Fruit fly (Drosophila melanogaster): ENCODE results near the gene vex.

vex gene

dm6 chrX:10932300-10932699 lies 107.4 kb downstream of the vex start:
- TF ChIP-seq CG34367 (tag; optimal IDR thresholded peaks at IDR 0.05), result peak; percentile 15
- no peak for TF ChIP-seq CG32121 (GFP tag; IDR thresholded peaks at IDR 0.05)
- peak; percentile 41; the same call in 1 of the 2 replicates for TF ChIP-seq Ets98B (GFP tag; IDR thresholded peaks at IDR 0.05)
- TF ChIP-seq CG12605 (GFP tag; IDR thresholded peaks at IDR 0.05), result peak; percentile 35; the same call in 1 of the 2 replicates
- peak; percentile 47 for TF ChIP-seq CG13204 (GFP tag; optimal IDR thresholded peaks at IDR 0.05)
- TF ChIP-seq Snoo (tag; optimal IDR thresholded peaks at IDR 0.05), result peak; percentile 1
- TF ChIP-seq gl (tag; optimal IDR thresholded peaks at IDR 0.05), result peak; percentile 50
- peak; percentile 61; the same call in 2 of the 3 replicates for TF ChIP-seq CG4496 (GFP tag; IDR thresholded peaks at IDR 0.05)
- peak; percentile 36 for TF ChIP-seq CG15710 (tag; optimal IDR thresholded peaks at IDR 0.05)
- no peak for TF ChIP-seq Pif1B (GFP tag; optimal IDR thresholded peaks at IDR 0.05)
- TF ChIP-seq Pif1A (GFP tag; optimal IDR thresholded peaks at IDR 0.05), result no peak
- peak; percentile 25; the same call in 1 of the 3 replicates for TF ChIP-seq fd96Ca (GFP tag; IDR thresholded peaks at IDR 0.05)
- peak; percentile 83 for TF ChIP-seq EcR (GFP tag; optimal IDR thresholded peaks at IDR 0.05)

- TF ChIP-seq Pif1B (GFP tag; optimal IDR thresholded peaks at IDR 0.05), result no peak
- TF ChIP-seq Pif1A (GFP tag; optimal IDR thresholded peaks at IDR 0.05), result no peak
- TF ChIP-seq Snoo (tag; optimal IDR thresholded peaks at IDR 0.05), result no peak
- TF ChIP-seq D1 (tag; optimal IDR thresholded peaks at IDR 0.05), result no peak
- TF ChIP-seq CG15710 (tag; optimal IDR thresholded peaks at IDR 0.05), result no peak
- TF ChIP-seq CG14655 (GFP tag; optimal IDR thresholded peaks at IDR 0.05), result no peak
- no peak for TF ChIP-seq gl (tag; optimal IDR thresholded peaks at IDR 0.05)
- no peak for TF ChIP-seq CG10348 (GFP tag; IDR thresholded peaks at IDR 0.05)
- no peak for TF ChIP-seq CG32121 (GFP tag; IDR thresholded peaks at IDR 0.05)
- TF ChIP-seq CG12605 (GFP tag; IDR thresholded peaks at IDR 0.05), result no peak
- TF ChIP-seq CG34367 (tag; optimal IDR thresholded peaks at IDR 0.05), result no peak
- TF ChIP-seq Ets98B (GFP tag; IDR thresholded peaks at IDR 0.05), result no peak
- no peak for TF ChIP-seq CG17806 (tag; optimal IDR thresholded peaks at IDR 0.05)
- TF ChIP-seq CG8301 (tag; optimal IDR thresholded peaks at IDR 0.05), result no peak
- no peak for TF ChIP-seq CG13204 (GFP tag; optimal IDR thresholded peaks at IDR 0.05)
Measured at dm6 chrX:10931250-10931649, 108.5 kb downstream of the vex start.

dm6 chrX:10930553-10931092 lies 109.1 kb downstream of the vex start, which contains the start of gene Myo10A:
Myo10A (plus strand) TSS chrX:10930840.
- 0 out of 3 replicates have a peak, but pooled peaks have one; percentile 16 for TF ChIP-seq CG4496 (GFP tag; IDR thresholded peaks at IDR 0.05)
- TF ChIP-seq Pif1B (GFP tag; optimal IDR thresholded peaks at IDR 0.05), result no peak

dm6 chrX:10929613-10930012 lies 110.1 kb downstream of the vex start:
- no peak for TF ChIP-seq CG32121 (GFP tag; IDR thresholded peaks at IDR 0.05)
- no peak for TF ChIP-seq CG9948 (tag; optimal IDR thresholded peaks at IDR 0.05)
- TF ChIP-seq CG14655 (GFP tag; optimal IDR thresholded peaks at IDR 0.05), result no peak
- no peak for TF ChIP-seq EcR (GFP tag; optimal IDR thresholded peaks at IDR 0.05)
- TF ChIP-seq CG17806 (tag; optimal IDR thresholded peaks at IDR 0.05), result no peak
- no peak for TF ChIP-seq CG4496 (GFP tag; IDR thresholded peaks at IDR 0.05)
- no peak for TF ChIP-seq gl (tag; optimal IDR thresholded peaks at IDR 0.05)
- no peak for TF ChIP-seq CG8159 (tag; optimal IDR thresholded peaks at IDR 0.05)
- TF ChIP-seq D1 (tag; optimal IDR thresholded peaks at IDR 0.05), result no peak
- TF ChIP-seq Snoo (tag; optimal IDR thresholded peaks at IDR 0.05), result no peak
- no peak for TF ChIP-seq CG10348 (GFP tag; IDR thresholded peaks at IDR 0.05)
- TF ChIP-seq Pif1A (GFP tag; optimal IDR thresholded peaks at IDR 0.05), result no peak
- no peak for TF ChIP-seq CG8301 (tag; optimal IDR thresholded peaks at IDR 0.05)
- no peak for TF ChIP-seq CG15710 (tag; optimal IDR thresholded peaks at IDR 0.05)
- no peak for TF ChIP-seq rn (GFP tag; IDR thresholded peaks at IDR 0.05)
- no peak for TF ChIP-seq Ets98B (GFP tag; IDR thresholded peaks at IDR 0.05)
- no peak for TF ChIP-seq CG13204 (GFP tag; optimal IDR thresholded peaks at IDR 0.05)

dm6 chrX:10927110-10927509 lies 112.6 kb downstream of the vex start, which contains the start of gene CG2145:
CG2145 (plus strand) TSS chrX:10927399.
- TF ChIP-seq CG9948 (tag; optimal IDR thresholded peaks at IDR 0.05) (no peak), CG13204 (GFP tag; optimal IDR thresholded peaks at IDR 0.05) (peak; percentile 91), CG8159 (tag; optimal IDR thresholded peaks at IDR 0.05) (peak; percentile 29), D1 (tag; optimal IDR thresholded peaks at IDR 0.05) (no peak), Ets98B (GFP tag; IDR thresholded peaks at IDR 0.05) (peak; percentile 92), Pif1A (GFP tag; optimal IDR thresholded peaks at IDR 0.05) (peak; percentile 13), rn (GFP tag; IDR thresholded peaks at IDR 0.05) (no peak), CG34367 (tag; optimal IDR thresholded peaks at IDR 0.05) (no peak), CG12605 (GFP tag; IDR thresholded peaks at IDR 0.05) (peak; percentile 67), CG17806 (tag; optimal IDR thresholded peaks at IDR 0.05) (peak; percentile 2), CG4496 (GFP tag; IDR thresholded peaks at IDR 0.05) (peak; percentile 86), CG8301 (tag; optimal IDR thresholded peaks at IDR 0.05) (no peak), CG15710 (tag; optimal IDR thresholded peaks at IDR 0.05) (peak; percentile 18), EcR (GFP tag; optimal IDR thresholded peaks at IDR 0.05) (peak; percentile 24), gl (tag; optimal IDR thresholded peaks at IDR 0.05) (no peak), fd96Ca (GFP tag; IDR thresholded peaks at IDR 0.05) (peak; percentile 92), Pif1B (GFP tag; optimal IDR thresholded peaks at IDR 0.05) (peak; percentile 57), Snoo (tag; optimal IDR thresholded peaks at IDR 0.05) (peak; percentile 31), CG32121 (GFP tag; IDR thresholded peaks at IDR 0.05) (peak; percentile 86), CG14655 (GFP tag; optimal IDR thresholded peaks at IDR 0.05) (no peak), CG10348 (GFP tag; IDR thresholded peaks at IDR 0.05) (no peak)

dm6 chrX:10926245-10926644 lies 113.5 kb downstream of the vex start:
- TF ChIP-seq gl (tag; optimal IDR thresholded peaks at IDR 0.05) (no peak), EcR (GFP tag; optimal IDR thresholded peaks at IDR 0.05) (no peak)
